Worm (Caenorhabditis elegans) whole organism, L4/young adult: Measurements from ENCODE around the gene sre-49.

Experiments used
- W03F9.2 ChIP-seq: fragments of 150-350 bp; optimal IDR thresholded peaks from 2 replicates; lab custom pipeline; 2014; ENCODE audit warnings: missing biosample characterization, missing genetic modification characterization
- dao-5 ChIP-seq: sonication (generic microtip); optimal IDR thresholded peaks from 2 replicates; lab custom pipeline; 2016; ENCODE audit warnings: missing genotype, missing genetic modification characterization, moderate library complexity, missing compliant biosample characterization
- him-1 ChIP-seq: sonication (generic microtip); optimal IDR thresholded peaks from 2 replicates; lab custom pipeline; 2016; ENCODE audit warnings: missing genotype, missing genetic modification reagents, missing genetic modification characterization, missing compliant biosample characterization

sre-49 gene

DNA sequence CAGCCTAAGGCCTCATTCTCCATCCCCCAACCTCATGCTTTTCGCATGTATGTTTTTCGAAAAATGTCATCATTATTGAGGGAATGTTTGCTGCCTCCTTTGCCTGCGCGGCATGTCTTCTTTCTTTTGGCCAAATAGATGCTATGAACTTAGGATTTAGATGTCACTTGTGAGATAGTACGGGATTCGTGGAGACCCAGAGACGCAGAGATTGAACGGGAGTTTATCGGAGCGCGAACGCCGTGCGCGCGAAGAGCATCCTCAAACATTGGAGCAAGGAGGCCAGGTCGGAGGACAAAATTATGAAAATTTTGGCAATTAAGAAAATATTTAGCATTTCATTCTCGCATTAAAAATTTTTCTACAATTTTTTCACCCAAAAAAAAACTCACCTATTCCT lies 30.3 kb downstream of the sre-49 start:
- no peak for TF ChIP-seq W03F9.2
- TF ChIP-seq him-1 (tag; lab: Kevin White, UChicago), result no peak
- no peak for TF ChIP-seq dao-5 (tag; lab: Kevin White, UChicago)

- no peak for TF ChIP-seq him-1 (tag; lab: Kevin White, UChicago)
- TF ChIP-seq dao-5 (tag; lab: Kevin White, UChicago), result no peak
- no peak for TF ChIP-seq W03F9.2
Measured at ce11 chrII:12349866-12350265, 31.2 kb downstream of the sre-49 start.

DNA sequence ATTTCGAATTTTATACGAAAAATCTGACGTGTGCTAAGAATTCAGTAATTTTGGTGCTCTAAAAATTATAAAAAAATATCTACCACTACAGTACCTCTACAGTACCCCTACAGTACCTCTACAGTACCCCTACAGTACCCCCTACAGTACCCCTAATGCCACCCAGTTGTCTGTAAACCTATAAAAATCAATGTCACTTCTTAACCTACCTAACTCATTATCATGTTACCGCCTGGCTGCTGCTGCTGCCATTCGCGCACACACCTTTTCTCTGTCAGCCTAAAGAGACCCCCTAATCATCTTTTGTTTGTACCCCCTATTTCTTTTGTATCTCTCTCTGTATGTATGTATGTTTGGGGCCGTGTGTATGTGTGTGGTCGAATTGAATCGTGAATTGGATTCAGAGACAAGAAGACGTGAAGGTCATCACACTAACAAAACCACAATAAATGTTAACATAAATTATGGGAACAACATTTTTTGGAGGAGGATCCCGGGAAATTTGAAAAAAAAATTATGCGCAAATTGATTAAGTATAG lies 32.2 kb downstream of the sre-49 start:
- no peak for TF ChIP-seq W03F9.2
- TF ChIP-seq him-1 (tag; lab: Kevin White, UChicago), result no peak
- no peak for TF ChIP-seq dao-5 (tag; lab: Kevin White, UChicago)

DNA sequence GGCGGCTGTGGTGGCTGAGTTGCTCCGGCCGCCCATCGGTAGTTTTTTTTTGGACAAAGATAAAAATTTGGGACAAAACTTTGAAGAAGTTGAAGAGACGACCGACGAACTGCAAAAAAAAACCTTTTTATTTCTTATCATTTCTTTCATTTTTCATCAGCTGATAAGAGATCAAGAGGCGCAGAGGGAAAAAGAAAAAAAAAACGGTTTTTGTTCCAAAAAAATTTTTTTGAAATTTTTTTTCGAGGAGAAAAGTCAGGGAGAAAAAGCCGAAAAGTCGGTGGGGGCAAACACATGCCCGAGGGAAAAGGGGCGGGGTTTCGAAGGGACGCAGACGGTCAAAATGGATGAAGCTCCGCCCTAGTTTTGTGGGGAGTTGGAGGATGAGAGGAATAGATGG lies 33.5 kb downstream of the sre-49 start, which contains the start of gene ras-1:
ras-1 (minus strand) TSS at position 129 of the 400 bp plus-strand sequence.
- TF ChIP-seq W03F9.2 (no peak), dao-5 (tag; lab: Kevin White, UChicago) (no peak), him-1 (tag; lab: Kevin White, UChicago) (no peak)

- TF ChIP-seq W03F9.2, result no peak
- TF ChIP-seq him-1 (tag; lab: Kevin White, UChicago), result no peak
- no peak for TF ChIP-seq dao-5 (tag; lab: Kevin White, UChicago)
Measured at ce11 chrII:12353104-12353503, 34.5 kb downstream of the sre-49 start.

- no peak for TF ChIP-seq dao-5 (tag; lab: Kevin White, UChicago)
- no peak for TF ChIP-seq W03F9.2
- TF ChIP-seq him-1 (tag; lab: Kevin White, UChicago), result no peak
Measured at ce11 chrII:12353816-12354215, 35.2 kb downstream of the sre-49 start.

DNA sequence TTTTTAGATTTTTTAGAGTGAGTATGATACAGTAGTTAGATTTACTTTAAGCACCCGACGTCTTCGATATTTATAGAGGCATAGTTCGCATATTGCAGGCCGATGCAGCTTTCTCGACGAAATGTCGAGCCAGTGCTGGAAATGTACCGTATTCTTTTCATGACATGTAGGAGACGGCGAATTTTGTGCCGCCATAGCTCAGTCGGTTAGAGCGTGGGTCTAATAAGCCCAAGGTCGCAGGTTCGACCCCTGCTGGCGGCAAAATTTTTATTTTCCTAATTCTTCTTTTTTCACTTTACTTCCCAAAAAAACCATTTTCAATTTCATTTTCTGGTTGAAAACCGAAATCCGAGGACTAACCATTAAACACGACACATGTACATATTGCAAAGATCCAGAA lies 43.6 kb downstream of the sre-49 start:
- TF ChIP-seq him-1 (tag; lab: Kevin White, UChicago) (no peak), dao-5 (tag; lab: Kevin White, UChicago) (no peak), W03F9.2 (no peak)

DNA sequence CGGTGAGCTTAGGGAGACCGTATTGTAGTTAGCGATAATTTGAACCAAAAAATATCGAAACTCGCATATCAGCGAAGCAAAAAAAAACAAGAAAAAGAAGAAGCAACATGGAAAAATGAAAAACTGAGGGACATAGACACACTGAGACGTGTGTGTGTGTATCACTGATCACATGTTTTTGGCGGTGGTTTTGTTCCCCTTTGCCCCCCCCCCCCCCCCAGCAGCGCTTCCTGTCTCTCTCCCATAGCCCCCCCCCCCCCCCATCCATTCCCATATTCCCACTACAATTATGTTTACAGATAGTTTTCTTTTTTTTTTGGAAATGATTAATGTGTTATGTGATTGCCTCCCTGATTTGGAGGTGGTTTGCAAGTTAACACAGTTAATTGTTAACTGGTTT lies 50.6 kb downstream of the sre-49 start:
- no peak for TF ChIP-seq dao-5 (tag; lab: Kevin White, UChicago)
- no peak for TF ChIP-seq W03F9.2
- TF ChIP-seq him-1 (tag; lab: Kevin White, UChicago), result no peak
